Comparison of ENCODE assay signal across 1 worm cellular context in genomic region chrX:9546640-9547039, ce11.
TF ChIP-seq lines count a peak whose summit lies in the region.

No protein-coding gene starts in this region.

TF ChIP-seq in whole organism, L1 larva, 84 proteins besides CTCF, POLR2A, EP300 and RAD21 (continued from another document):
- TF ChIP-seq skn-1 (tag; optimal IDR thresholded peaks at IDR 0.05; lab: Kevin White, UChicago) = no peak
- no peak for TF ChIP-seq nhr-77 (tag; optimal IDR thresholded peaks at IDR 0.05; lab: Kevin White, UChicago)
- no peak for TF ChIP-seq ztf-11 (tag; optimal IDR thresholded peaks at IDR 0.05; lab: Kevin White, UChicago)
- TF ChIP-seq efl-1 (optimal IDR thresholded peaks at IDR 0.05; lab: Kevin White, UChicago) = no peak
- TF ChIP-seq efl-1 (GFP tag; optimal IDR thresholded peaks at IDR 0.05 in 1 of 2; lab: Kevin White, UChicago) = peak in 1 of 2 experiments; percentile 89
- no peak for TF ChIP-seq mab-9 (GFP tag; IDR thresholded peaks at IDR 0.05; lab: Robert Waterston, UW)
- TF ChIP-seq nhr-76 (tag; optimal IDR thresholded peaks at IDR 0.05; lab: Kevin White, UChicago) = no peak
- TF ChIP-seq nhr-85 (tag; lab: Kevin White, UChicago) = peak; percentile 44
- TF ChIP-seq C34B4.2 (tag; optimal IDR thresholded peaks at IDR 0.05; lab: Kevin White, UChicago) = no peak
- no peak for TF ChIP-seq lin-13 (GFP tag; optimal IDR thresholded peaks at IDR 0.05; lab: Kevin White, UChicago)
- TF ChIP-seq zip-4 (GFP tag; optimal IDR thresholded peaks at IDR 0.05; lab: Kevin White, UChicago) = no peak
- TF ChIP-seq C16A3.4 (tag; optimal IDR thresholded peaks at IDR 0.05; lab: Kevin White, UChicago) = no peak
- TF ChIP-seq Y116A8C.19 (tag; optimal IDR thresholded peaks at IDR 0.05; lab: Kevin White, UChicago; ENCODE audit: borderline replicate concordance) = no peak
- TF ChIP-seq nhr-71 (tag; optimal IDR thresholded peaks at IDR 0.05; lab: Kevin White, UChicago) = no peak
- no peak for TF ChIP-seq aly-2 (tag; optimal IDR thresholded peaks at IDR 0.05; lab: Kevin White, UChicago)
- TF ChIP-seq snu-23 (GFP tag; optimal IDR thresholded peaks at IDR 0.05; lab: Kevin White, UChicago) = peak; percentile 39
- no peak for TF ChIP-seq hpl-2 (GFP tag; optimal IDR thresholded peaks at IDR 0.05; lab: Kevin White, UChicago)
- no peak for TF ChIP-seq dsc-1 (tag; optimal IDR thresholded peaks at IDR 0.05; lab: Kevin White, UChicago)
